Fruit fly (Drosophila melanogaster) whole organism, embryonic: Measurements from ENCODE around the gene CG45218.

Experiments
- Asciz ChIP-seq: fragments of 200-800 bp; sonication (Bioruptor generic); optimal IDR thresholded peaks from 2 replicates; lab custom pipeline; 2017; ENCODE audit warnings: missing biosample characterization, mild to moderate bottlenecking, missing genetic modification characterization, missing genetic modification reagents
- C15 ChIP-seq: fragments of 200-800 bp; sonication (Bioruptor generic); IDR thresholded peaks from 3 replicates; pipeline ENCODE4 v1.3.6; 2022; ENCODE audit warnings: missing biosample characterization, missing genetic modification characterization
- CG10431 ChIP-seq: fragments of 200-800 bp; sonication (Bioruptor generic); optimal IDR thresholded peaks from 3 replicates; lab custom pipeline; 2018; ENCODE audit warnings: missing biosample characterization, mild to moderate bottlenecking, missing genetic modification characterization
- CG11504 ChIP-seq: fragments of 200-800 bp; sonication (Bioruptor generic); optimal IDR thresholded peaks from 3 replicates; lab custom pipeline; 2019; ENCODE audit warnings: missing biosample characterization, mild to moderate bottlenecking, missing genetic modification characterization, moderate library complexity
- CG11696 ChIP-seq: fragments of 200-800 bp; sonication (Bioruptor generic); IDR thresholded peaks from 2 replicates; pipeline ENCODE4 v1.3.6; 2022; ENCODE audit warnings: missing biosample characterization, missing genetic modification characterization
- CG12942 ChIP-seq: fragments of 200-800 bp; sonication (Bioruptor generic); optimal IDR thresholded peaks from 3 replicates; lab custom pipeline; 2016; ENCODE audit warnings: missing biosample characterization, missing genetic modification characterization
- CG13424 ChIP-seq: fragments of 200-800 bp; sonication (Bioruptor generic); optimal IDR thresholded peaks from 2 replicates; lab custom pipeline; 2019; ENCODE audit warnings: missing biosample characterization, mild to moderate bottlenecking, missing genetic modification characterization, moderate library complexity
- CG17829 ChIP-seq: fragments of 200-800 bp; optimal IDR thresholded peaks from 2 replicates; lab custom pipeline; 2019; ENCODE audit warnings: missing biosample characterization, mild to moderate bottlenecking, missing genetic modification characterization, moderate library complexity
- CG18262 ChIP-seq: fragments of 200-800 bp; optimal IDR thresholded peaks from 3 replicates; lab custom pipeline; 2019; ENCODE audit warnings: missing biosample characterization, mild to moderate bottlenecking, missing genetic modification characterization, moderate library complexity
- CG1832 ChIP-seq: fragments of 200-800 bp; sonication (Bioruptor generic); optimal IDR thresholded peaks from 2 replicates; lab custom pipeline; 2017; ENCODE audit warnings: missing biosample characterization, mild to moderate bottlenecking, missing genetic modification characterization, inconsistent platforms
- CG18619 ChIP-seq: fragments of 200-800 bp; sonication (Bioruptor generic); optimal IDR thresholded peaks from 3 replicates; lab custom pipeline; 2017; ENCODE audit warnings: missing biosample characterization, mild to moderate bottlenecking, missing genetic modification characterization
- CG30431 ChIP-seq: fragments of 200-800 bp; sonication (Bioruptor generic); optimal IDR thresholded peaks from 2 replicates; lab custom pipeline; 2017; ENCODE audit warnings: missing biosample characterization, missing genetic modification characterization
- CG32772 ChIP-seq: fragments of 200-800 bp; sonication (Bioruptor generic); IDR thresholded peaks from 2 replicates; pipeline ENCODE4 v1.3.6; 2022; ENCODE audit warnings: missing biosample characterization, missing genetic modification characterization
- CG3847 ChIP-seq: fragments of 200-800 bp; sonication (Bioruptor generic); IDR thresholded peaks from 2 replicates; pipeline ENCODE4 v1.3.6; 2022; ENCODE audit warnings: missing biosample characterization, missing genetic modification characterization
- CG4820 ChIP-seq: fragments of 200-800 bp; sonication (Bioruptor generic); optimal IDR thresholded peaks from 3 replicates; lab custom pipeline; 2016; ENCODE audit warnings: missing biosample characterization, missing genetic modification characterization
- CG6791 ChIP-seq: fragments of 200-800 bp; sonication (Bioruptor generic); IDR thresholded peaks from 3 replicates; pipeline ENCODE4 v1.3.6; 2022; ENCODE audit warnings: missing biosample characterization, missing genetic modification characterization; ENCODE audit not compliant: partially characterized antibody
- CG7271 ChIP-seq: fragments of 200-800 bp; sonication (Bioruptor generic); optimal IDR thresholded peaks from 2 replicates; lab custom pipeline; 2018; ENCODE audit warnings: missing biosample characterization, mild to moderate bottlenecking, missing genetic modification characterization, moderate library complexity
- CG7372 ChIP-seq: fragments of 200-800 bp; sonication (Bioruptor generic); IDR thresholded peaks from 2 replicates; pipeline ENCODE4 v1.3.6; 2022; ENCODE audit warnings: missing biosample characterization, missing genetic modification characterization
- CG7928 ChIP-seq: fragments of 200-800 bp; sonication (Bioruptor generic); optimal IDR thresholded peaks from 2 replicates; lab custom pipeline; 2017; ENCODE audit warnings: missing biosample characterization, mild to moderate bottlenecking, missing genetic modification characterization
- CkIIα-i1 ChIP-seq: fragments of 200-800 bp; sonication (Bioruptor generic); IDR thresholded peaks from 2 replicates; pipeline ENCODE4 v1.3.6; 2022; ENCODE audit warnings: missing biosample characterization, missing genetic modification characterization
- D19A ChIP-seq: fragments of 200-800 bp; optimal IDR thresholded peaks from 3 replicates; lab custom pipeline; 2019; ENCODE audit warnings: missing biosample characterization, mild to moderate bottlenecking, missing genetic modification characterization, moderate library complexity
- Dbx ChIP-seq: fragments of 200-800 bp; sonication (Bioruptor generic); IDR thresholded peaks from 3 replicates; pipeline ENCODE4 v1.3.6; 2022; ENCODE audit warnings: missing biosample characterization, missing genetic modification characterization
- Deaf1 ChIP-seq: fragments of 200-800 bp; optimal IDR thresholded peaks from 3 replicates; lab custom pipeline; 2019; ENCODE audit warnings: missing biosample characterization, mild to moderate bottlenecking, missing genetic modification characterization, moderate library complexity
- ERR ChIP-seq: fragments of 200-800 bp; sonication (Bioruptor generic); optimal IDR thresholded peaks from 2 replicates; lab custom pipeline; 2016; ENCODE audit warnings: missing biosample characterization, missing genetic modification characterization
- HLH4C ChIP-seq: fragments of 200-800 bp; sonication (Bioruptor generic); IDR thresholded peaks from 3 replicates; pipeline ENCODE4 v1.3.6; 2022; ENCODE audit warnings: missing biosample characterization, missing genetic modification characterization; ENCODE audit not compliant: partially characterized antibody
- HLHmδ ChIP-seq: fragments of 200-800 bp; sonication (Bioruptor generic); optimal IDR thresholded peaks from 2 replicates; lab custom pipeline; 2018; ENCODE audit warnings: missing biosample characterization, mild to moderate bottlenecking, missing genetic modification characterization, moderate library complexity
- Hr78 ChIP-seq, 2 experiments: fragments of 200-800 bp in 1 of 2; fragments of >200 bp in 1 of 2; sonication (Bioruptor generic) in 1 of 2; optimal IDR thresholded peaks; 2 replicates each; lab custom pipeline; 2017 to 2019; ENCODE audit warnings: missing biosample characterization in 2 of 2, missing genetic modification characterization in 2 of 2, mild to moderate bottlenecking in 1 of 2, moderate library complexity in 1 of 2
- Med ChIP-seq: fragments of 200-800 bp; sonication (Bioruptor generic); peaks from one replicate; lab custom pipeline; 2016; ENCODE audit warnings: missing biosample characterization, missing genetic modification characterization, mild to moderate bottlenecking, inconsistent platforms, moderate library complexity
- Meics ChIP-seq: fragments of 200-800 bp; sonication (Bioruptor generic); optimal IDR thresholded peaks from 2 replicates; lab custom pipeline; 2017; ENCODE audit warnings: missing biosample characterization, mild to moderate bottlenecking, missing genetic modification characterization
- Optix ChIP-seq: fragments of 200-800 bp; sonication (Bioruptor generic); IDR thresholded peaks from 3 replicates; pipeline ENCODE4 v1.3.6; 2022; ENCODE audit warnings: missing biosample characterization, missing genetic modification characterization
- PHDP ChIP-seq: fragments of 200-800 bp; sonication (Bioruptor generic); optimal IDR thresholded peaks from 3 replicates; lab custom pipeline; 2018; ENCODE audit warnings: missing biosample characterization, mild to moderate bottlenecking, missing genetic modification characterization, moderate library complexity
- Taf1 ChIP-seq: fragments of 200-800 bp; sonication (Bioruptor generic); IDR thresholded peaks from 2 replicates; pipeline ENCODE4 v1.3.6; 2022; ENCODE audit warnings: missing biosample characterization, missing genetic modification characterization
- Usf ChIP-seq: fragments of 200-800 bp; sonication (Bioruptor generic); optimal IDR thresholded peaks from 2 replicates; lab custom pipeline; 2017; ENCODE audit warnings: missing genotype, missing biosample characterization, missing genetic modification characterization
- cg ChIP-seq: fragments of 200-800 bp; sonication (Bioruptor generic); optimal IDR thresholded peaks from 3 replicates; lab custom pipeline; 2019; ENCODE audit warnings: missing biosample characterization, mild to moderate bottlenecking, missing genetic modification characterization, moderate library complexity
- ci ChIP-seq: fragments of 200-800 bp; sonication (Bioruptor generic); IDR thresholded peaks from 3 replicates; pipeline ENCODE4 v1.3.6; 2022; ENCODE audit warnings: missing biosample characterization, missing genetic modification characterization
- disco-r ChIP-seq: fragments of 200-800 bp; sonication (Bioruptor generic); optimal IDR thresholded peaks from 2 replicates; lab custom pipeline; 2016; ENCODE audit warnings: missing biosample characterization, missing genetic modification characterization
- dysf ChIP-seq: fragments of 200-800 bp; sonication (Bioruptor generic); IDR thresholded peaks from 3 replicates; pipeline ENCODE4 v1.3.6; 2022; ENCODE audit warnings: missing biosample characterization, missing genetic modification characterization
- ham ChIP-seq: fragments of 200-800 bp; sonication (Bioruptor generic); IDR thresholded peaks from 2 replicates; pipeline ENCODE4 v1.3.6; 2022; ENCODE audit warnings: missing biosample characterization, missing genetic modification characterization
- kah ChIP-seq: fragments of 200-800 bp; sonication (Bioruptor generic); optimal IDR thresholded peaks from 2 replicates; lab custom pipeline; 2018; ENCODE audit warnings: missing biosample characterization, mild to moderate bottlenecking, missing genetic modification characterization
- lilli ChIP-seq: fragments of 200-800 bp; sonication (Bioruptor generic); optimal IDR thresholded peaks from 3 replicates; lab custom pipeline; 2016; ENCODE audit warnings: missing biosample characterization, missing genetic modification characterization
- pros ChIP-seq: fragments of 200-800 bp; sonication (Bioruptor generic); optimal IDR thresholded peaks from 3 replicates; lab custom pipeline; 2019; ENCODE audit warnings: missing biosample characterization, mild to moderate bottlenecking, missing genetic modification characterization, moderate library complexity
- sd ChIP-seq: fragments of 200-800 bp; sonication (Bioruptor generic); optimal IDR thresholded peaks from 3 replicates; lab custom pipeline; 2018; ENCODE audit warnings: missing biosample characterization, mild to moderate bottlenecking, missing genetic modification characterization, moderate library complexity
- sens ChIP-seq: fragments of 200-800 bp; sonication (Bioruptor generic); peaks from one replicate; lab custom pipeline; 2016; ENCODE audit warnings: missing biosample characterization, missing genetic modification characterization
- trh ChIP-seq: fragments of 200-800 bp; sonication (Bioruptor generic); optimal IDR thresholded peaks from 2 replicates; lab custom pipeline; 2016; ENCODE audit warnings: missing biosample characterization, missing genetic modification characterization
- z ChIP-seq: fragments of 200-800 bp; sonication (Bioruptor generic); IDR thresholded peaks from 3 replicates; pipeline ENCODE4 v1.3.6; 2022; ENCODE audit warnings: missing biosample characterization, missing genetic modification characterization

CG45218 gene

dm6 chr3R:15282982-15283809 lies 7.4 kb downstream of the CG45218 start:
- TF ChIP-seq C15 (GFP tag; lab: Robert Waterston, UW) (0 out of 3 replicates have a peak, but pooled peaks have one; percentile 19), CG1832 (no peak), Dbx (GFP tag; lab: Robert Waterston, UW) (0 out of 3 replicates have a peak, but pooled peaks have one; percentile 22)
- TF ChIP-seq, all 482 proteins: peak for 2

dm6 chr3R:15282326-15282725 lies 8.3 kb downstream of the CG45218 start:
- TF ChIP-seq sd (tag; lab: Kevin White, UChicago) (peak; percentile 57), CG32772 (GFP tag; lab: Robert Waterston, UW) (0 out of 2 replicates have a peak, but pooled peaks have one; percentile 17), CG17829 (no peak), CG4820 (GFP tag; lab: Kevin White, UChicago) (no peak), D19A (tag; lab: Kevin White, UChicago) (peak; percentile 18), Taf1 (GFP tag; lab: Robert Waterston, UW) (no peak), CG30431 (GFP tag; lab: Kevin White, UChicago) (no peak), Med (peak; percentile 23), cg (GFP tag; lab: Kevin White, UChicago) (no peak), CG7372 (GFP tag; lab: Robert Waterston, UW) (no peak), lilli (GFP tag; lab: Kevin White, UChicago) (peak; percentile 18), Optix (no peak), kah (GFP tag; lab: Kevin White, UChicago) (peak; percentile 69)

DNA sequence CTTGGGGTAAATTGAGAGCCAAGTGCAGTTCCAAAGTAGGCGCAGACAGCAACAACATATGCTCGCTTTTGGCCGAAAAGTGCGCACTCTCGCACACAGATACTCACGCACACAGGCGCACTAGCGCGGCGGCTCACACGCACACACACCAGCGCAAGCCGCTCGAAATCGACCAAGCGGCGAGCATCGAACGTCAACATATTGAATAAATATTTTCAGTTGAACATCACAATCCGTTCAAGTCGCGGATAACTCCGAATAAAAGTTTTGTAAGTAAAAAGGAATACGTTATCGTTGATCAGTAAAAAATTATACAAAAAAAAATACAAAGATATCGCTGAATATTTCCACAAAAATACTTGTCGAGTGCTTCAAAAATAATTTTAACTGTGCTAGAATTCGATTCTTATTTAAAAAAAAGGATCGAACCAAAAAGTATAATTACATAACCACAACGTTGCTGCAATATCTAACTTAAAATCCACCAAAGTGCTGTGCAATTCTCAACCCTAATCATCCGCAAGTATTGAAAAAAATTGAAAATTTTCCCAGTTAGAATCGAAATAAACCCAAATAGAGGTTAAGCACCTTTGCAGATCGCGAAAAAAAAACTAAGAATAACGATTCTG lies 9.2 kb downstream of the CG45218 start:
- TF ChIP-seq cg (GFP tag; lab: Kevin White, UChicago) = peak; percentile 80
- TF ChIP-seq ham (GFP tag; lab: Robert Waterston, UW) = no peak
- no peak for TF ChIP-seq Hr78 (GFP tag; optimal IDR thresholded peaks at IDR 0.05; lab: Kevin White, UChicago)
- TF ChIP-seq CG18619 (GFP tag; lab: Kevin White, UChicago) = no peak
- peak; percentile 16 for TF ChIP-seq sens (GFP tag; lab: Kevin White, UChicago)
- TF ChIP-seq CG6791 = no peak
- TF ChIP-seq Deaf1 (tag; lab: Kevin White, UChicago) = no peak
- no peak for TF ChIP-seq CG11696
- peak; percentile 11 for TF ChIP-seq CG11504 (tag; lab: Kevin White, UChicago)
- TF ChIP-seq PHDP (tag; lab: Kevin White, UChicago) = no peak
- no peak for TF ChIP-seq Usf (GFP tag; lab: Kevin White, UChicago)
- no peak for TF ChIP-seq CG10431
- TF ChIP-seq CG18262 = peak; percentile 7
- TF ChIP-seq CG3847 (GFP tag; lab: Robert Waterston, UW) = no peak
- no peak for TF ChIP-seq CG12942 (GFP tag; lab: Kevin White, UChicago)
- no peak for TF ChIP-seq pros (GFP tag; lab: Kevin White, UChicago)
- TF ChIP-seq CG1832 = no peak
- peak; percentile 32; the same call in 1 of the 3 replicates for TF ChIP-seq ci
- no peak for TF ChIP-seq Meics
- TF ChIP-seq trh (GFP tag; lab: Kevin White, UChicago) = no peak
- TF ChIP-seq CG13424 (tag; lab: Kevin White, UChicago) = no peak
- no peak for TF ChIP-seq HLHmδ (GFP tag; lab: Kevin White, UChicago)
- TF ChIP-seq CG7271 (tag; lab: Kevin White, UChicago) = no peak
- no peak for TF ChIP-seq Asciz (GFP tag; lab: Kevin White, UChicago)
- no peak for TF ChIP-seq disco-r (GFP tag; lab: Kevin White, UChicago)
- TF ChIP-seq z (GFP tag; lab: Robert Waterston, UW) = no peak
- TF ChIP-seq CkIIα-i1 (GFP tag; lab: Robert Waterston, UW) = no peak
- TF ChIP-seq ERR = no peak
- no peak for TF ChIP-seq dysf
- no peak for TF ChIP-seq HLH4C (GFP tag; lab: Robert Waterston, UW)
- TF ChIP-seq CG7928 (GFP tag; lab: Kevin White, UChicago) = no peak
